Worm (Caenorhabditis elegans) whole organism, late embryonic: Measurements from ENCODE around the gene txt-1.

Experiments used
- C38D4.7 ChIP-seq: fragments of 200-800 bp; sonication (Bioruptor generic); optimal IDR thresholded peaks from 2 replicates; lab custom pipeline; 2018; ENCODE audit warnings: mild to moderate bottlenecking, missing genetic modification characterization, moderate library complexity, missing compliant biosample characterization
- K02D7.2 ChIP-seq: sonication (generic microtip); optimal IDR thresholded peaks from 2 replicates; lab custom pipeline; 2017; ENCODE audit warnings: mild to moderate bottlenecking, missing genetic modification characterization, missing compliant biosample characterization
- K09A11.1 ChIP-seq: sonication (generic microtip); optimal IDR thresholded peaks from 2 replicates; lab custom pipeline; 2017; ENCODE audit warnings: antibody characterized with exemption, mild to moderate bottlenecking, missing genetic modification characterization, missing compliant biosample characterization; ENCODE audit not compliant: insufficient read depth
- ama-1 ChIP-seq: fragments of 150-350 bp; optimal IDR thresholded peaks from 2 replicates; lab custom pipeline; 2014
- ceh-19 ChIP-seq: fragments of 200-800 bp; sonication (Bioruptor generic); optimal IDR thresholded peaks from 2 replicates; lab custom pipeline; 2018; ENCODE audit warnings: mild to moderate bottlenecking, missing genetic modification characterization, missing compliant biosample characterization
- ceh-2 ChIP-seq: sonication (generic microtip); optimal IDR thresholded peaks from 2 replicates; lab custom pipeline; 2016; ENCODE audit warnings: missing genotype, missing genetic modification characterization, missing compliant biosample characterization
- ceh-24 ChIP-seq: sonication (generic microtip); optimal IDR thresholded peaks from 2 replicates; lab custom pipeline; 2016; ENCODE audit warnings: mild to moderate bottlenecking, missing genetic modification characterization, missing compliant biosample characterization
- ceh-45 ChIP-seq: fragments of 200-800 bp; sonication (Bioruptor generic); IDR thresholded peaks from 2 replicates; pipeline ENCODE4 v1.3.6; 2022; ENCODE audit warnings: missing genetic modification reagents, missing genetic modification characterization, missing compliant biosample characterization
- che-1 ChIP-seq: sonication (generic microtip); optimal IDR thresholded peaks from 2 replicates; lab custom pipeline; 2016; ENCODE audit warnings: mild to moderate bottlenecking, missing genetic modification characterization, missing compliant biosample characterization
- dve-1 ChIP-seq: sonication (generic microtip); optimal IDR thresholded peaks from 2 replicates; lab custom pipeline; 2017; ENCODE audit warnings: antibody characterized with exemption, mild to moderate bottlenecking, missing genetic modification characterization, missing compliant biosample characterization
- elt-2 ChIP-seq: sonication (generic microtip); optimal IDR thresholded peaks from 2 replicates; lab custom pipeline; 2016; ENCODE audit warnings: missing genetic modification reagents, missing genetic modification characterization, missing compliant biosample characterization
- ets-4 ChIP-seq: sonication (generic microtip); optimal IDR thresholded peaks from 2 replicates; lab custom pipeline; 2016; ENCODE audit warnings: missing genetic modification characterization, missing compliant biosample characterization
- fax-1 ChIP-seq: sonication (generic microtip); optimal IDR thresholded peaks from 2 replicates; lab custom pipeline; 2016; ENCODE audit warnings: missing genotype, missing genetic modification characterization, missing compliant biosample characterization
- fkh-6 ChIP-seq: sonication (generic microtip); optimal IDR thresholded peaks from 2 replicates; lab custom pipeline; 2016; ENCODE audit warnings: missing genetic modification characterization, missing compliant biosample characterization
- gmeb-2 ChIP-seq: sonication (generic microtip); optimal IDR thresholded peaks from 2 replicates; lab custom pipeline; 2016; ENCODE audit warnings: missing genetic modification characterization, inconsistent platforms, missing compliant biosample characterization
- lim-6 ChIP-seq: sonication (generic microtip); optimal IDR thresholded peaks from 2 replicates; lab custom pipeline; 2016; ENCODE audit warnings: missing genetic modification characterization, missing compliant biosample characterization
- lin-11 ChIP-seq: fragments of 200-800 bp; sonication (Bioruptor generic); optimal IDR thresholded peaks from 2 replicates; lab custom pipeline; 2018; ENCODE audit warnings: mild to moderate bottlenecking, missing genetic modification characterization, missing compliant biosample characterization
- mec-3 ChIP-seq: sonication (generic microtip); optimal IDR thresholded peaks from 2 replicates; lab custom pipeline; 2016; ENCODE audit warnings: borderline replicate concordance, missing genetic modification characterization, missing compliant biosample characterization
- nfya-1 ChIP-seq: sonication (generic microtip); optimal IDR thresholded peaks from 2 replicates; lab custom pipeline; 2017; ENCODE audit warnings: missing genetic modification characterization, mild to moderate bottlenecking, missing compliant biosample characterization, antibody characterized with exemption, moderate library complexity
- nhr-11 ChIP-seq: fragments of 150-350 bp; optimal IDR thresholded peaks from 2 replicates; lab custom pipeline; 2014; ENCODE audit warnings: missing biosample characterization, missing genetic modification characterization
- nhr-232 ChIP-seq: sonication (generic microtip); optimal IDR thresholded peaks from 2 replicates; lab custom pipeline; 2016; ENCODE audit warnings: missing genetic modification characterization, missing compliant biosample characterization
- odd-2 ChIP-seq: sonication (generic microtip); optimal IDR thresholded peaks from 2 replicates; lab custom pipeline; 2017; ENCODE audit warnings: antibody characterized with exemption, mild to moderate bottlenecking, missing genetic modification characterization, missing compliant biosample characterization
- pat-9 ChIP-seq: fragments of 200-800 bp; sonication (Bioruptor generic); optimal IDR thresholded peaks from 2 replicates; lab custom pipeline; 2018; ENCODE audit warnings: mild to moderate bottlenecking, missing genetic modification characterization, moderate library complexity, missing compliant biosample characterization
- pha-2 ChIP-seq: sonication (generic microtip); optimal IDR thresholded peaks from 2 replicates; lab custom pipeline; 2017; ENCODE audit warnings: mild to moderate bottlenecking, missing genetic modification characterization, missing compliant biosample characterization
- ref-2 ChIP-seq: sonication (generic microtip); optimal IDR thresholded peaks from 2 replicates; lab custom pipeline; 2016; ENCODE audit warnings: missing genetic modification characterization, missing compliant biosample characterization
- rnt-1 ChIP-seq: sonication (generic microtip); optimal IDR thresholded peaks from 2 replicates; lab custom pipeline; 2016; ENCODE audit warnings: missing genetic modification characterization, missing compliant biosample characterization
- sdc-2 ChIP-seq: sonication (generic microtip); optimal IDR thresholded peaks from 2 replicates; lab custom pipeline; 2016; ENCODE audit warnings: missing genotype, missing genetic modification characterization, missing compliant biosample characterization
- sox-2 ChIP-seq: fragments of 200-800 bp; sonication (Bioruptor generic); IDR thresholded peaks from 2 replicates; pipeline ENCODE4 v1.3.6; 2022; ENCODE audit warnings: missing genetic modification reagents, missing genetic modification characterization, missing compliant biosample characterization
- sox-4 ChIP-seq: sonication (generic microtip); optimal IDR thresholded peaks from 2 replicates; lab custom pipeline; 2017; ENCODE audit warnings: mild to moderate bottlenecking, missing genetic modification characterization, inconsistent platforms, missing compliant biosample characterization
- syd-9 ChIP-seq: sonication (generic microtip); optimal IDR thresholded peaks from 2 replicates; lab custom pipeline; 2016; ENCODE audit warnings: mild to moderate bottlenecking, missing genetic modification characterization, moderate library complexity, missing compliant biosample characterization
- tbx-2 ChIP-seq: sonication (generic microtip); optimal IDR thresholded peaks from 2 replicates; lab custom pipeline; 2016; ENCODE audit warnings: missing genetic modification characterization, missing compliant biosample characterization
- ttx-3 ChIP-seq: sonication (generic microtip); optimal IDR thresholded peaks from 2 replicates; lab custom pipeline; 2016; ENCODE audit warnings: missing genetic modification reagents, missing genetic modification characterization, missing compliant biosample characterization
- unc-3 ChIP-seq, 2 experiments: fragments of 200-800 bp in 1 of 2; sonication (Bioruptor generic) in 1 of 2; sonication (generic microtip) in 1 of 2; conservative IDR thresholded peaks in 1 of 2; optimal IDR thresholded peaks in 1 of 2; 2 replicates each; pipeline versions ENCODE4 v1.3.6 to Lab custom; 2016 to 2022; ENCODE audit warnings: missing compliant biosample characterization in 2 of 2, missing genetic modification characterization in 2 of 2, missing genetic modification reagents in 1 of 2
- unc-42 ChIP-seq: sonication (generic microtip); optimal IDR thresholded peaks from 2 replicates; lab custom pipeline; 2016; ENCODE audit warnings: missing genotype, missing genetic modification characterization, missing compliant biosample characterization
- unc-55 ChIP-seq: sonication (generic microtip); optimal IDR thresholded peaks from 2 replicates; lab custom pipeline; 2017; ENCODE audit warnings: missing biosample characterization, missing genetic modification reagents, missing genetic modification characterization
- unc-86 ChIP-seq: sonication (generic microtip); optimal IDR thresholded peaks from 2 replicates; lab custom pipeline; 2016; ENCODE audit warnings: missing genetic modification characterization, missing compliant biosample characterization
- zip-5 ChIP-seq: sonication (generic microtip); optimal IDR thresholded peaks from 2 replicates; lab custom pipeline; 2016; ENCODE audit warnings: missing genetic modification characterization, missing compliant biosample characterization
- ztf-16 ChIP-seq: sonication (generic microtip); optimal IDR thresholded peaks from 2 replicates; lab custom pipeline; 2017; ENCODE audit warnings: missing genetic modification characterization, missing compliant biosample characterization

txt-1 gene

ce11 chrII:104234-104633 is 1.8 kb upstream of the txt-1 start, which contains the start of gene col-68:
Gene col-68 (plus strand): TSS chrII:104534.
- TF ChIP-seq unc-42 (tag; lab: Kevin White, UChicago) (no peak), ttx-3 (tag; lab: Kevin White, UChicago) (no peak), ets-4 (tag; lab: Kevin White, UChicago) (no peak), ama-1 (lab: Kevin White, UChicago) (no peak), ceh-2 (tag; lab: Kevin White, UChicago) (no peak), elt-2 (no peak), pha-2 (tag; lab: Kevin White, UChicago) (no peak), K02D7.2 (tag; lab: Kevin White, UChicago) (no peak), nhr-232 (no peak), sox-2 (GFP tag; lab: Robert Waterston, UW) (no peak), dve-1 (tag; lab: Kevin White, UChicago) (no peak), ceh-24 (no peak), nfya-1 (tag; lab: Kevin White, UChicago) (no peak), unc-86 (tag; lab: Kevin White, UChicago) (no peak), pat-9 (tag; lab: Kevin White, UChicago) (no peak), che-1 (tag; lab: Kevin White, UChicago) (no peak), sdc-2 (no peak), tbx-2 (no peak)

DNA sequence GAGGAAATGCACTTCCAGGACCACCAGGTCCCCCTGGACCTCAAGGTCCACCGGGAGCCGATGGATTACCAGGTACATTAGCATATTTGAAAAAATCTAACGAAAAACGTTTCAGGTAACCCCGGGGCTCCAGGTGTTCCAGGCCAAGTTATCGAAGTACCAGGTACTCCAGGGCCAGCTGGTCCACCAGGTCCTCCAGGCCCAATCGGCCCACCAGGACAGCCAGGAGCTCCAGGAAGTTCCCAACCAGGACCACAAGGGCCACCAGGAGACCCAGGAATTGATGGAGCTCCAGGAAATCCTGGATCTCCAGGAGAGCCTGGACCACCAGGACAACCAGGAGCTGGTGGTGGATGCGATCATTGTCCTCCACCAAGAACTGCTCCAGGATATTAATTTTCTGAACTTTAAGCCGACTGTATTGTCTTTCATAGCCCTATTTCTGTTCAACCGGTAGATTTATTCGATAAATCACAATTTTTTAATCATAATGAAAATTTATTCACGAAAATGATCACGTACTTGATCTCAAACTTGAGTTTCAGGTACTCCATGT is 584 bp upstream of the txt-1 start:
- TF ChIP-seq sdc-2, result no peak
- TF ChIP-seq unc-86 (tag; lab: Kevin White, UChicago), result no peak
- no peak for TF ChIP-seq C38D4.7 (GFP tag; lab: Kevin White, UChicago)
- TF ChIP-seq fkh-6, result no peak
- no peak for TF ChIP-seq gmeb-2
- TF ChIP-seq lim-6 (tag; lab: Kevin White, UChicago), result no peak
- no peak for TF ChIP-seq fax-1 (tag; lab: Kevin White, UChicago)
- no peak for TF ChIP-seq tbx-2
- no peak for TF ChIP-seq ceh-45 (GFP tag; lab: Robert Waterston, UW)
- TF ChIP-seq unc-3 (GFP tag; conservative IDR thresholded peaks at IDR 0.05; lab: Robert Waterston, UW), result no peak
- no peak for TF ChIP-seq unc-3 (tag; optimal IDR thresholded peaks at IDR 0.05; lab: Kevin White, UChicago)
- no peak for TF ChIP-seq elt-2
- TF ChIP-seq zip-5, result no peak
- TF ChIP-seq rnt-1 (tag; lab: Kevin White, UChicago), result no peak

ce11 chrII:107703-108102 is 1.7 kb downstream of the txt-1 start:
- TF ChIP-seq unc-42 (tag; lab: Kevin White, UChicago) (peak; percentile 54), ceh-19 (GFP tag; lab: Kevin White, UChicago) (no peak)

ce11 chrII:108865-109264 is 2.9 kb downstream of the txt-1 start, which contains the start of gene C50D2.2:
Gene C50D2.2 (plus strand): TSS chrII:109165.
- TF ChIP-seq gmeb-2, result no peak
- no peak for TF ChIP-seq sox-4 (tag; lab: Kevin White, UChicago)
- TF ChIP-seq K09A11.1 (tag; lab: Kevin White, UChicago), result no peak
- TF ChIP-seq ref-2 (tag; lab: Kevin White, UChicago), result no peak
- TF ChIP-seq pat-9 (tag; lab: Kevin White, UChicago), result no peak
- no peak for TF ChIP-seq ama-1 (lab: Kevin White, UChicago)
- TF ChIP-seq zip-5, result no peak
- no peak for TF ChIP-seq K02D7.2 (tag; lab: Kevin White, UChicago)
- no peak for TF ChIP-seq nhr-11 (tag; lab: Kevin White, UChicago)
- TF ChIP-seq lin-11, result no peak
- no peak for TF ChIP-seq unc-55 (GFP tag; lab: Kevin White, UChicago)
- no peak for TF ChIP-seq ceh-2 (tag; lab: Kevin White, UChicago)
- TF ChIP-seq mec-3 (tag; lab: Kevin White, UChicago), result no peak
- no peak for TF ChIP-seq odd-2 (tag; lab: Kevin White, UChicago)
- TF ChIP-seq unc-86 (tag; lab: Kevin White, UChicago), result no peak
- TF ChIP-seq syd-9 (tag; lab: Kevin White, UChicago), result no peak
- no peak for TF ChIP-seq ceh-24
- no peak for TF ChIP-seq ztf-16 (tag; lab: Kevin White, UChicago)
